Fruit fly (Drosophila melanogaster): ENCODE measurements around the gene CG15525.

dm6 chr3R:30032281-30032680 lies 34.8 kb upstream of the CG15525 start:
- TF ChIP-seq gl (tag; optimal IDR thresholded peaks at IDR 0.05) (no peak), CG15710 (tag; optimal IDR thresholded peaks at IDR 0.05) (no peak), rn (GFP tag; IDR thresholded peaks at IDR 0.05) (no peak), D1 (tag; optimal IDR thresholded peaks at IDR 0.05) (no peak), CG10348 (GFP tag; IDR thresholded peaks at IDR 0.05) (no peak), Pif1B (GFP tag; optimal IDR thresholded peaks at IDR 0.05) (no peak), CG9948 (tag; optimal IDR thresholded peaks at IDR 0.05) (no peak), CG4496 (GFP tag; IDR thresholded peaks at IDR 0.05) (no peak), CG17806 (tag; optimal IDR thresholded peaks at IDR 0.05) (no peak), EcR (GFP tag; optimal IDR thresholded peaks at IDR 0.05) (no peak), CG8301 (tag; optimal IDR thresholded peaks at IDR 0.05) (no peak)

Data from whole organism, pupa.